Fruit fly (Drosophila melanogaster) whole organism, embryonic: ENCODE data around the gene Cdc23.

Experiments
- Abd-B ChIP-seq: fragments of 200-800 bp; sonication (Bioruptor generic); optimal IDR thresholded peaks from 2 replicates; lab custom pipeline; 2018; ENCODE audit warnings: missing biosample characterization, mild to moderate bottlenecking, missing genetic modification characterization, moderate library complexity
- Ada2b ChIP-seq: fragments of 200-800 bp; sonication (Bioruptor generic); IDR thresholded peaks from 2 replicates; pipeline ENCODE4 v1.3.6; 2022; ENCODE audit warnings: missing biosample characterization, missing genetic modification characterization
- Bgb ChIP-seq: fragments of 200-800 bp; sonication (Bioruptor generic); IDR thresholded peaks from 2 replicates; pipeline ENCODE4 v1.3.6; 2022; ENCODE audit warnings: missing biosample characterization, missing genetic modification characterization; ENCODE audit not compliant: partially characterized antibody
- CG10431 ChIP-seq: fragments of 200-800 bp; sonication (Bioruptor generic); optimal IDR thresholded peaks from 3 replicates; lab custom pipeline; 2018; ENCODE audit warnings: missing biosample characterization, mild to moderate bottlenecking, missing genetic modification characterization
- CG12236 ChIP-seq: fragments of 200-800 bp; sonication (Bioruptor generic); optimal IDR thresholded peaks from 2 replicates; lab custom pipeline; 2016; ENCODE audit warnings: missing biosample characterization, missing genetic modification characterization
- CG12769 ChIP-seq: fragments of 200-800 bp; sonication (Bioruptor generic); optimal IDR thresholded peaks from 2 replicates; lab custom pipeline; 2019; ENCODE audit warnings: missing biosample characterization, mild to moderate bottlenecking, missing genetic modification characterization, moderate library complexity
- CG13894 ChIP-seq: fragments of 200-800 bp; sonication (Bioruptor generic); optimal IDR thresholded peaks from 3 replicates; lab custom pipeline; 2018; ENCODE audit warnings: missing biosample characterization, mild to moderate bottlenecking, missing genetic modification characterization, moderate library complexity
- CG2116 ChIP-seq: fragments of 200-800 bp; sonication (Bioruptor generic); optimal IDR thresholded peaks from 3 replicates; lab custom pipeline; 2018; ENCODE audit warnings: missing biosample characterization, mild to moderate bottlenecking, missing genetic modification characterization
- CG2712 ChIP-seq: fragments of 200-800 bp; optimal IDR thresholded peaks from 3 replicates; lab custom pipeline; 2019; ENCODE audit warnings: missing biosample characterization, mild to moderate bottlenecking, missing genetic modification characterization, moderate library complexity
- CG30431 ChIP-seq: fragments of 200-800 bp; sonication (Bioruptor generic); optimal IDR thresholded peaks from 2 replicates; lab custom pipeline; 2017; ENCODE audit warnings: missing biosample characterization, missing genetic modification characterization
- CG7357 ChIP-seq: fragments of 200-800 bp; sonication (Bioruptor generic); IDR thresholded peaks from 3 replicates; pipeline ENCODE4 v1.3.6; 2022; ENCODE audit warnings: missing biosample characterization, missing genetic modification characterization
- CG8924 ChIP-seq: fragments of 200-800 bp; optimal IDR thresholded peaks from 3 replicates; lab custom pipeline; 2019; ENCODE audit warnings: missing biosample characterization, mild to moderate bottlenecking, missing genetic modification characterization, moderate library complexity
- CG9797 ChIP-seq: fragments of 200-800 bp; sonication (Bioruptor generic); optimal IDR thresholded peaks from 3 replicates; lab custom pipeline; 2018; ENCODE audit warnings: missing biosample characterization, mild to moderate bottlenecking, missing genetic modification characterization
- CHES-1-like ChIP-seq: fragments of 200-800 bp; sonication (Bioruptor generic); optimal IDR thresholded peaks from 2 replicates; lab custom pipeline; 2016; ENCODE audit warnings: missing biosample characterization, missing genetic modification characterization
- D ChIP-seq, 2 experiments: fragments of 200-800 bp in 1 of 2; fragments of >200 bp in 1 of 2; sonication (Bioruptor generic) in 1 of 2; optimal IDR thresholded peaks; 2 replicates in 1 of 2; 3 replicates in 1 of 2; lab custom pipeline; 2017; ENCODE audit warnings: mild to moderate bottlenecking in 1 of 2, missing biosample characterization in 1 of 2, missing genetic modification characterization in 1 of 2, missing genetic modification reagents in 1 of 2
- Elba2 ChIP-seq: fragments of 200-800 bp; sonication (Bioruptor generic); optimal IDR thresholded peaks from 3 replicates; lab custom pipeline; 2016; ENCODE audit warnings: missing biosample characterization, missing genetic modification characterization
- Ets97D ChIP-seq: fragments of 200-800 bp; sonication (Bioruptor generic); optimal IDR thresholded peaks from 3 replicates; lab custom pipeline; 2016; ENCODE audit warnings: missing biosample characterization, missing genetic modification characterization
- Fer2 ChIP-seq: fragments of 200-800 bp; sonication (Bioruptor generic); optimal IDR thresholded peaks from 2 replicates; lab custom pipeline; 2018; ENCODE audit warnings: missing biosample characterization, mild to moderate bottlenecking, missing genetic modification characterization, moderate library complexity
- Lhr ChIP-seq: fragments of 200-800 bp; sonication (Bioruptor generic); optimal IDR thresholded peaks from 3 replicates; lab custom pipeline; 2017; ENCODE audit warnings: mild to moderate bottlenecking, missing biosample characterization, missing genetic modification reagents, missing genetic modification characterization
- MTF-1 ChIP-seq: fragments of 200-800 bp; sonication (Bioruptor generic); optimal IDR thresholded peaks from 2 replicates; lab custom pipeline; 2018; ENCODE audit warnings: missing biosample characterization, mild to moderate bottlenecking, missing genetic modification characterization, borderline replicate concordance
- Neu2 ChIP-seq: fragments of 200-800 bp; sonication (Bioruptor generic); optimal IDR thresholded peaks from 3 replicates; lab custom pipeline; 2016; ENCODE audit warnings: missing biosample characterization, missing genetic modification characterization, borderline replicate concordance
- Nf-YB ChIP-seq: fragments of 200-800 bp; sonication (Bioruptor generic); optimal IDR thresholded peaks from 3 replicates; lab custom pipeline; 2019; ENCODE audit warnings: missing biosample characterization, mild to moderate bottlenecking, missing genetic modification characterization, moderate library complexity
- Oli ChIP-seq: fragments of 200-800 bp; sonication (Bioruptor generic); optimal IDR thresholded peaks from 2 replicates; lab custom pipeline; 2018; ENCODE audit warnings: missing biosample characterization, mild to moderate bottlenecking, missing genetic modification characterization, moderate library complexity
- Taf1 ChIP-seq: fragments of 200-800 bp; sonication (Bioruptor generic); IDR thresholded peaks from 2 replicates; pipeline ENCODE4 v1.3.6; 2022; ENCODE audit warnings: missing biosample characterization, missing genetic modification characterization
- ara ChIP-seq: fragments of 200-800 bp; sonication (Bioruptor generic); IDR thresholded peaks from 2 replicates; pipeline ENCODE4 v1.3.6; 2022; ENCODE audit warnings: missing biosample characterization, missing genetic modification characterization
- bigmax ChIP-seq: fragments of 200-800 bp; sonication (Bioruptor generic); optimal IDR thresholded peaks from 2 replicates; lab custom pipeline; 2018; ENCODE audit warnings: missing biosample characterization, mild to moderate bottlenecking, missing genetic modification characterization
- da ChIP-seq: fragments of 200-800 bp; sonication (Bioruptor generic); optimal IDR thresholded peaks from 2 replicates; lab custom pipeline; 2016; ENCODE audit warnings: missing biosample characterization, missing genetic modification characterization
- dan ChIP-seq: fragments of 200-800 bp; sonication (Bioruptor generic); IDR thresholded peaks from 2 replicates; pipeline ENCODE4 v1.3.6; 2022; ENCODE audit warnings: missing biosample characterization, missing genetic modification characterization
- danr ChIP-seq: fragments of 200-800 bp; sonication (Bioruptor generic); IDR thresholded peaks from 2 replicates; pipeline ENCODE4 v1.3.6; 2022; ENCODE audit warnings: missing biosample characterization, missing genetic modification characterization
- dati ChIP-seq: fragments of 200-800 bp; sonication (Bioruptor generic); IDR thresholded peaks from 2 replicates; pipeline ENCODE4 v1.3.6; 2022; ENCODE audit warnings: missing biosample characterization, missing genetic modification characterization
- fd96Cb ChIP-seq: fragments of 200-800 bp; sonication (Bioruptor generic); optimal IDR thresholded peaks from 2 replicates; lab custom pipeline; 2018; ENCODE audit warnings: missing biosample characterization, mild to moderate bottlenecking, missing genetic modification characterization, moderate library complexity
- gce ChIP-seq: fragments of 200-800 bp; sonication (Bioruptor generic); IDR thresholded peaks from 3 replicates; pipeline ENCODE4 v1.3.6; 2022; ENCODE audit warnings: missing biosample characterization, missing genetic modification characterization
- gsb ChIP-seq: fragments of 200-800 bp; sonication (Bioruptor generic); IDR thresholded peaks from 2 replicates; pipeline ENCODE4 v1.3.6; 2022; ENCODE audit warnings: missing biosample characterization, missing genetic modification characterization
- gsb-n ChIP-seq: fragments of 200-800 bp; sonication (Bioruptor generic); optimal IDR thresholded peaks from 3 replicates; lab custom pipeline; 2018; ENCODE audit warnings: missing biosample characterization, mild to moderate bottlenecking, missing genetic modification characterization
- kah ChIP-seq: fragments of 200-800 bp; sonication (Bioruptor generic); optimal IDR thresholded peaks from 2 replicates; lab custom pipeline; 2018; ENCODE audit warnings: missing biosample characterization, mild to moderate bottlenecking, missing genetic modification characterization
- nerfin-1 ChIP-seq: fragments of 200-800 bp; sonication (Bioruptor generic); optimal IDR thresholded peaks from 3 replicates; lab custom pipeline; 2019; ENCODE audit warnings: missing biosample characterization, mild to moderate bottlenecking, missing genetic modification characterization, moderate library complexity
- nerfin-2 ChIP-seq: fragments of 200-800 bp; sonication (Bioruptor generic); IDR thresholded peaks from 2 replicates; pipeline ENCODE4 v1.3.6; 2022; ENCODE audit warnings: missing biosample characterization, missing genetic modification characterization; ENCODE audit not compliant: partially characterized antibody
- oc ChIP-seq: fragments of 200-800 bp; sonication (Bioruptor generic); optimal IDR thresholded peaks from 2 replicates; lab custom pipeline; 2018; ENCODE audit warnings: missing biosample characterization, mild to moderate bottlenecking, missing genetic modification characterization, moderate library complexity
- onecut ChIP-seq: fragments of 200-800 bp; sonication (Bioruptor generic); IDR thresholded peaks from 2 replicates; pipeline ENCODE4 v1.3.6; 2022; ENCODE audit warnings: missing biosample characterization, missing genetic modification characterization
- p53 ChIP-seq: fragments of 200-800 bp; sonication (Bioruptor generic); optimal IDR thresholded peaks from 2 replicates; lab custom pipeline; 2016; ENCODE audit warnings: missing biosample characterization, missing genetic modification characterization
- row ChIP-seq: fragments of 200-800 bp; sonication (Bioruptor generic); IDR thresholded peaks from 3 replicates; pipeline ENCODE4 v1.3.6; 2022; ENCODE audit warnings: missing biosample characterization, missing genetic modification characterization
- run ChIP-seq: fragments of 200-800 bp; sonication (Bioruptor generic); optimal IDR thresholded peaks from 3 replicates; lab custom pipeline; 2018; ENCODE audit warnings: missing biosample characterization, mild to moderate bottlenecking, missing genetic modification characterization
- sd ChIP-seq: fragments of 200-800 bp; sonication (Bioruptor generic); optimal IDR thresholded peaks from 3 replicates; lab custom pipeline; 2018; ENCODE audit warnings: missing biosample characterization, mild to moderate bottlenecking, missing genetic modification characterization, moderate library complexity
- so ChIP-seq: fragments of 200-800 bp; sonication (Bioruptor generic); IDR thresholded peaks from 3 replicates; pipeline ENCODE4 v1.3.6; 2022; ENCODE audit warnings: missing biosample characterization, missing genetic modification characterization
- tgo ChIP-seq: fragments of 200-800 bp; sonication (Bioruptor generic); IDR thresholded peaks from 3 replicates; pipeline ENCODE4 v1.3.6; 2022; ENCODE audit warnings: missing biosample characterization, missing genetic modification characterization
- tll ChIP-seq, 2 experiments: fragments of 200-800 bp in 1 of 2; fragments of >200 bp in 1 of 2; sonication (Bioruptor generic) in 1 of 2; optimal IDR thresholded peaks; 2 replicates each; lab custom pipeline; 2017 to 2019; ENCODE audit warnings: missing biosample characterization in 2 of 2, missing genetic modification characterization in 2 of 2, mild to moderate bottlenecking in 1 of 2, moderate library complexity in 1 of 2
- wor ChIP-seq: fragments of 200-800 bp; sonication (Bioruptor generic); IDR thresholded peaks from 2 replicates; pipeline ENCODE4 v1.3.6; 2022; ENCODE audit warnings: missing biosample characterization, missing genetic modification characterization
- z ChIP-seq: fragments of 200-800 bp; sonication (Bioruptor generic); IDR thresholded peaks from 3 replicates; pipeline ENCODE4 v1.3.6; 2022; ENCODE audit warnings: missing biosample characterization, missing genetic modification characterization
- zfh2 ChIP-seq: fragments of 200-800 bp; sonication (Bioruptor generic); optimal IDR thresholded peaks from 2 replicates; lab custom pipeline; 2016; ENCODE audit warnings: missing biosample characterization, missing genetic modification characterization

Cdc23 gene

dm6 chr2L:20478549-20479238 lies 19.6 kb downstream of the Cdc23 start (continued):
- no peak for TF ChIP-seq Ets97D (GFP tag; lab: Kevin White, UChicago)
- TF ChIP-seq ara (GFP tag; lab: Robert Waterston, UW): no peak
- peak; percentile 8; the same call in 1 of the 2 replicates for TF ChIP-seq Bgb (GFP tag; lab: Robert Waterston, UW)
- TF ChIP-seq CG12236 (GFP tag; lab: Kevin White, UChicago): no peak
- no peak for TF ChIP-seq CG13894 (tag; lab: Kevin White, UChicago)
- no peak for TF ChIP-seq Elba2 (GFP tag; lab: Kevin White, UChicago)
- TF ChIP-seq da: no peak
- TF ChIP-seq tll (GFP tag; optimal IDR thresholded peaks at IDR 0.05; lab: Kevin White, UChicago): no peak
- TF ChIP-seq CG12769 (tag; lab: Kevin White, UChicago): peak; percentile 26
- peak; percentile 28 for TF ChIP-seq gsb-n
- TF ChIP-seq CG7357 (GFP tag; lab: Robert Waterston, UW): no peak
- no peak for TF ChIP-seq nerfin-2 (GFP tag; lab: Robert Waterston, UW)
- TF ChIP-seq p53 (GFP tag; lab: Kevin White, UChicago): no peak
- TF ChIP-seq nerfin-1 (tag; lab: Kevin White, UChicago): no peak
- TF ChIP-seq CG10431 (GFP tag; lab: Kevin White, UChicago): no peak
- TF ChIP-seq onecut: no peak
- no peak for TF ChIP-seq wor (GFP tag; lab: Robert Waterston, UW)
- TF ChIP-seq gsb (GFP tag; lab: Robert Waterston, UW): no peak
- no peak for TF ChIP-seq CG9797 (GFP tag; lab: Kevin White, UChicago)
- no peak for TF ChIP-seq Taf1
- TF ChIP-seq Lhr (GFP tag; lab: Kevin White, UChicago): no peak
- no peak; the same call in 2 of the 3 replicates for TF ChIP-seq tgo (GFP tag; lab: Robert Waterston, UW)
- no peak for TF ChIP-seq bigmax (GFP tag; lab: Kevin White, UChicago)
- TF ChIP-seq fd96Cb: no peak
- no peak for TF ChIP-seq oc (tag; lab: Kevin White, UChicago)
- TF ChIP-seq danr (GFP tag; lab: Robert Waterston, UW): no peak
- no peak for TF ChIP-seq dati (GFP tag; lab: Robert Waterston, UW)
- no peak for TF ChIP-seq Ada2b
- no peak for TF ChIP-seq CHES-1-like (GFP tag; lab: Kevin White, UChicago)
- TF ChIP-seq Abd-B (GFP tag; lab: Kevin White, UChicago): no peak
- no peak for TF ChIP-seq Neu2 (GFP tag; lab: Kevin White, UChicago)
- TF ChIP-seq CG2116 (GFP tag; lab: Kevin White, UChicago): no peak
- no peak for TF ChIP-seq Nf-YB (GFP tag; lab: Kevin White, UChicago)
- no peak for TF ChIP-seq Oli
- TF ChIP-seq gce (GFP tag; lab: Robert Waterston, UW): no peak
- TF ChIP-seq zfh2 (GFP tag; lab: Kevin White, UChicago): no peak
- TF ChIP-seq z (GFP tag; lab: Robert Waterston, UW): no peak
- TF ChIP-seq CG30431 (GFP tag; lab: Kevin White, UChicago): no peak
- no peak for TF ChIP-seq run (tag; lab: Kevin White, UChicago)
- TF ChIP-seq sd (tag; lab: Kevin White, UChicago): peak; percentile 29
- peak; percentile 52 for TF ChIP-seq row (GFP tag; lab: Robert Waterston, UW)
- TF ChIP-seq Fer2: no peak
- no peak for TF ChIP-seq dan
- no peak for TF ChIP-seq D (optimal IDR thresholded peaks at IDR 0.05; lab: Kevin White, UChicago)
- no peak for TF ChIP-seq D (GFP tag; optimal IDR thresholded peaks at IDR 0.05; lab: Kevin White, UChicago)
- no peak; the same call in 2 of the 3 replicates for TF ChIP-seq so (GFP tag; lab: Robert Waterston, UW)
- TF ChIP-seq kah: no peak
- TF ChIP-seq MTF-1 (GFP tag; lab: Kevin White, UChicago): peak; percentile 70
- peak; percentile 48 for TF ChIP-seq CG2712 (tag; lab: Kevin White, UChicago)
- peak; percentile 8 for TF ChIP-seq CG8924 (tag; lab: Kevin White, UChicago)
